Worm (Caenorhabditis elegans): ENCODE measurements around the gene C56G2.5.

- TF ChIP-seq tab-1 (GFP tag; IDR thresholded peaks at IDR 0.05) (no peak), ztf-23 (GFP tag; IDR thresholded peaks at IDR 0.05) (no peak), flt-1 (GFP tag; IDR thresholded peaks at IDR 0.05) (no peak)
Observed at ce11 chrIII:6351438-6351837, 27.4 kb upstream of the C56G2.5 start.

All from whole organism, midembryonic.